Worm (Caenorhabditis elegans) whole organism, mixed stage, embryonic: Measurements from ENCODE around the gene F40D4.17.

Experiments
- M03D4.4 ChIP-seq: sonication (generic microtip); optimal IDR thresholded peaks from 2 replicates; lab custom pipeline; 2017; ENCODE audit warnings: mild to moderate bottlenecking, missing genetic modification characterization, missing compliant biosample characterization
- bed-3 ChIP-seq: fragments of 200-800 bp; sonication (Bioruptor generic); optimal IDR thresholded peaks from 3 replicates; lab custom pipeline; 2018; ENCODE audit warnings: mild to moderate bottlenecking, missing genetic modification characterization, moderate library complexity, missing compliant biosample characterization
- blmp-1 ChIP-seq: fragments of 150-350 bp; optimal IDR thresholded peaks from 2 replicates; lab custom pipeline; 2014; ENCODE audit warnings: missing biosample characterization, missing genetic modification characterization
- ceh-39 ChIP-seq: fragments of 150-350 bp; optimal IDR thresholded peaks from 2 replicates; lab custom pipeline; 2014; ENCODE audit warnings: missing biosample characterization, missing genetic modification characterization
- ceh-43 ChIP-seq: fragments of 200-800 bp; sonication (Bioruptor generic); optimal IDR thresholded peaks from 2 replicates; lab custom pipeline; 2018; ENCODE audit warnings: mild to moderate bottlenecking, missing genetic modification characterization, moderate library complexity, missing compliant biosample characterization
- ceh-83 ChIP-seq: fragments of 200-800 bp; sonication (Bioruptor generic); optimal IDR thresholded peaks from 2 replicates; lab custom pipeline; 2018; ENCODE audit warnings: mild to moderate bottlenecking, missing genetic modification characterization, missing compliant biosample characterization
- ces-1 ChIP-seq: fragments of 150-350 bp; optimal IDR thresholded peaks from 2 replicates; lab custom pipeline; 2014; ENCODE audit warnings: missing biosample characterization, missing genetic modification reagents, missing genetic modification characterization
- cnd-1 ChIP-seq: fragments of 200-800 bp; sonication (Bioruptor generic); optimal IDR thresholded peaks from 2 replicates; lab custom pipeline; 2018; ENCODE audit warnings: mild to moderate bottlenecking, missing genetic modification characterization, missing compliant biosample characterization
- drap-1 ChIP-seq: fragments of 200-800 bp; sonication (Bioruptor generic); optimal IDR thresholded peaks from 3 replicates; lab custom pipeline; 2018; ENCODE audit warnings: mild to moderate bottlenecking, missing genetic modification characterization, missing compliant biosample characterization
- elt-1 ChIP-seq: sonication (generic microtip); optimal IDR thresholded peaks from 2 replicates; lab custom pipeline; 2017; ENCODE audit warnings: missing genetic modification characterization, mild to moderate bottlenecking, missing compliant biosample characterization, antibody characterized with exemption, moderate library complexity, borderline replicate concordance; ENCODE audit not compliant: insufficient read depth
- elt-3 ChIP-seq: fragments of 150-350 bp; optimal IDR thresholded peaks from 2 replicates; lab custom pipeline; 2014; ENCODE audit warnings: missing biosample characterization, missing genetic modification characterization
- ham-2 ChIP-seq: fragments of 200-800 bp; sonication (Bioruptor generic); optimal IDR thresholded peaks from 2 replicates; lab custom pipeline; 2018; ENCODE audit warnings: mild to moderate bottlenecking, missing genetic modification characterization, missing compliant biosample characterization
- hlh-1 ChIP-seq: fragments of 150-350 bp; optimal IDR thresholded peaks from 2 replicates; lab custom pipeline; 2014; ENCODE audit warnings: missing biosample characterization, missing genetic modification reagents, missing genetic modification characterization
- lin-13 ChIP-seq: fragments of 150-350 bp; optimal IDR thresholded peaks from 2 replicates; lab custom pipeline; 2014; ENCODE audit warnings: missing biosample characterization, missing genetic modification characterization
- lin-32 ChIP-seq: fragments of 200-800 bp; sonication (Bioruptor generic); optimal IDR thresholded peaks from 2 replicates; lab custom pipeline; 2018; ENCODE audit warnings: mild to moderate bottlenecking, missing genetic modification characterization, missing compliant biosample characterization
- lsy-2 ChIP-seq: fragments of 150-350 bp; optimal IDR thresholded peaks from 2 replicates; lab custom pipeline; 2014; ENCODE audit warnings: missing biosample characterization, missing genetic modification characterization
- mab-5 ChIP-seq: fragments of 150-350 bp; optimal IDR thresholded peaks from 2 replicates; lab custom pipeline; 2014; ENCODE audit warnings: missing biosample characterization, missing genetic modification characterization
- mep-1 ChIP-seq: fragments of 150-350 bp; optimal IDR thresholded peaks from 2 replicates; lab custom pipeline; 2017; ENCODE audit warnings: missing biosample characterization, missing genetic modification reagents, missing genetic modification characterization, inconsistent platforms
- mls-2 ChIP-seq: sonication (generic microtip); optimal IDR thresholded peaks from 2 replicates; lab custom pipeline; 2016; ENCODE audit warnings: mild to moderate bottlenecking, missing genetic modification characterization, moderate library complexity, missing compliant biosample characterization
- nhr-12 ChIP-seq: fragments of 150-350 bp; optimal IDR thresholded peaks from 2 replicates; lab custom pipeline; 2014; ENCODE audit warnings: missing biosample characterization, missing genetic modification characterization
- nhr-237 ChIP-seq: fragments of 150-350 bp; optimal IDR thresholded peaks from 2 replicates; lab custom pipeline; 2014; ENCODE audit warnings: missing biosample characterization, missing genetic modification characterization
- nhr-28 ChIP-seq: fragments of 150-350 bp; optimal IDR thresholded peaks from 2 replicates; lab custom pipeline; 2014; ENCODE audit warnings: missing biosample characterization, missing genetic modification characterization
- nhr-76 ChIP-seq: sonication (generic microtip); optimal IDR thresholded peaks from 2 replicates; lab custom pipeline; 2017; ENCODE audit warnings: missing biosample characterization, missing genetic modification characterization
- pha-4 ChIP-seq: fragments of 150-350 bp; optimal IDR thresholded peaks from 2 replicates; lab custom pipeline; 2018; ENCODE audit warnings: missing biosample characterization, missing genetic modification reagents, missing genetic modification characterization
- sem-2 ChIP-seq: fragments of 200-800 bp; sonication (Bioruptor generic); optimal IDR thresholded peaks from 2 replicates; lab custom pipeline; 2018; ENCODE audit warnings: mild to moderate bottlenecking, missing genetic modification characterization, missing compliant biosample characterization
- snpc-4 ChIP-seq: fragments of 150-350 bp; optimal IDR thresholded peaks from 2 replicates; lab custom pipeline; 2014; ENCODE audit warnings: missing biosample characterization, missing genetic modification characterization
- sptf-1 ChIP-seq: sonication (generic microtip); optimal IDR thresholded peaks from 2 replicates; lab custom pipeline; 2017; ENCODE audit warnings: mild to moderate bottlenecking, missing genetic modification characterization, moderate library complexity, missing compliant biosample characterization
- tbx-8 ChIP-seq: fragments of 200-800 bp; sonication (Bioruptor generic); optimal IDR thresholded peaks from 2 replicates; lab custom pipeline; 2018; ENCODE audit warnings: mild to moderate bottlenecking, missing genetic modification characterization, moderate library complexity, missing compliant biosample characterization
- unc-120 ChIP-seq: sonication (generic microtip); optimal IDR thresholded peaks from 2 replicates; lab custom pipeline; 2017; ENCODE audit warnings: missing genetic modification characterization, missing compliant biosample characterization; ENCODE audit not compliant: poor library complexity, severe bottlenecking
- unc-39 ChIP-seq: fragments of 150-350 bp; optimal IDR thresholded peaks from 2 replicates; lab custom pipeline; 2014; ENCODE audit warnings: missing biosample characterization, missing genetic modification characterization
- zip-8 ChIP-seq: fragments of 150-350 bp; optimal IDR thresholded peaks from 2 replicates; lab custom pipeline; 2014; ENCODE audit warnings: missing biosample characterization, missing genetic modification characterization
- ztf-11 ChIP-seq: fragments of 150-350 bp; optimal IDR thresholded peaks from 2 replicates; lab custom pipeline; 2014; ENCODE audit warnings: missing biosample characterization, missing genetic modification characterization

F40D4.17 gene

DNA sequence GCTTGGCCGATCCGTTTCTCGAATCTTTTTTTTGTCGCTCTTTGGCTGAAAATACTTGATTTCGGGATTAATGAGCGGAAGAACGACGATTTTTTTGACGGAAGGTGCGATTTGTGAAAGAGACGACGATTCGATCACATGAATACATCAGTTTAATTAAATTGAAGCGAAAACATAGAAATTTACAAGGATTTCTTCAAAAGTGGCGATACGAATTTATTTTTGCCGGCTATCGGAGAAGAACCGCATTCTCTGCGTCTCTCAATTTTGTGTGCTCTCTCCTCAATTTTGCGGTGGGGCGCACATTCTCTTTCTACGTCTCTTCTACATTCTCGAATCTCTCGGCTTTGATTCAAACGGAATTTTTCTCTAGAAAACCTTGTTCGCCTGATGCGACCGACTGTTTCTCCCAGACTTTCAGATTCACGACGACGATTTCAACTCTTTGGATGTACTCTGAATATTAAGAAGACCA lies at the start of gene F40D4.17:
F40D4.17 (minus strand) TSS at position 51 of the 475 bp plus-strand sequence.
- no peak for TF ChIP-seq mab-5 (tag; lab: Kevin White, UChicago)
- TF ChIP-seq nhr-12 = no peak
- no peak for TF ChIP-seq hlh-1 (tag; lab: Kevin White, UChicago)
- no peak for TF ChIP-seq ham-2 (GFP tag; lab: Kevin White, UChicago)
- no peak for TF ChIP-seq ceh-43
- TF ChIP-seq zip-8 (tag; lab: Kevin White, UChicago) = no peak
- no peak for TF ChIP-seq pha-4

DNA sequence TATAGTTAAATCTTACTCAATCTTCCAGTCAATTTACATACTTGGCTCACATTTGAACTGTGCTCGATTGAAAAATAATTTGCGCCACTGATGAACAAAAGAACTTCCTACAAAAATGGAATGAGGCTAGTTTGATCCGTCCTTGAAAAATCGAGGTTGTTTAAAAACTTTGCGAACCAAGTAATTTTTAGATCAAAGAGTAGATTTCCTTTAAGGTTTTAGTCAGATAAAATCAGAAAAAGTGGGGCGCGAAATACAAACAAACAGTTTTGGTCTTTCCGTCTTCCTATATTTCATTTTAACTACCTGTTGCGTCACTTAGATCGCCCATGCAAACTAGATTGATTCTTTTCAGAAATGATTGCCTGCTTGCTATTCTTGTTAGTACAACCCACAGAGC lies 46.6 kb upstream of the F40D4.17 start, which contains the start of gene Y68A4A.10:
Y68A4A.10 (plus strand) TSS at position 301 of the 400 bp plus-strand sequence.
- TF ChIP-seq cnd-1 (no peak), mls-2 (tag; lab: Kevin White, UChicago) (no peak), elt-3 (tag; lab: Kevin White, UChicago) (no peak), lsy-2 (tag; lab: Kevin White, UChicago) (no peak), ceh-83 (GFP tag; lab: Kevin White, UChicago) (no peak), drap-1 (no peak), nhr-28 (tag; lab: Kevin White, UChicago) (no peak), blmp-1 (tag; lab: Kevin White, UChicago) (no peak), zip-8 (tag; lab: Kevin White, UChicago) (no peak), elt-1 (tag; lab: Kevin White, UChicago) (no peak)

DNA sequence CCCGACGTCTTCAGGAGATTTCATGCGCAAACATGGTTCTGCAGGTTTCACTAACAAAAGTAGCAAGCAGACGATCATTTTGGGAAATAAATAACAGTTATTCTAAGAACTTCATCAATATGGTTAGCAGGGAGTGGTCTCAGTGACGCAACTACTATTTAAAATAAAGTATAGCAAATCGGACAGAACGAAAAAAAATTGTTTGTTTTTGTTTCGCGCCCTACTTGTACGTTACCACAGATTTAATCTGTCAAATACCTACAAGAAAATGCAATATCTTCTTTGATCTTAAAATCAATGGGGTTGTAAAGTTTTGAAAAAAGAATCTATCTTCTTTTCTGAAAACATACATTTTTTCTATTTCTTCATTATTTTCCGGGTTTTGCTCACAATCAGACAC lies 43.7 kb upstream of the F40D4.17 start, which contains the start of gene srz-96:
srz-96 (plus strand) TSS at position 301 of the 400 bp plus-strand sequence.
- TF ChIP-seq sem-2 (no peak), zip-8 (tag; lab: Kevin White, UChicago) (no peak), nhr-28 (tag; lab: Kevin White, UChicago) (no peak), bed-3 (GFP tag; lab: Kevin White, UChicago) (no peak), unc-39 (no peak), elt-1 (tag; lab: Kevin White, UChicago) (no peak), blmp-1 (tag; lab: Kevin White, UChicago) (no peak), unc-120 (tag; lab: Kevin White, UChicago) (no peak), ham-2 (GFP tag; lab: Kevin White, UChicago) (no peak), sptf-1 (tag; lab: Kevin White, UChicago) (no peak)

DNA sequence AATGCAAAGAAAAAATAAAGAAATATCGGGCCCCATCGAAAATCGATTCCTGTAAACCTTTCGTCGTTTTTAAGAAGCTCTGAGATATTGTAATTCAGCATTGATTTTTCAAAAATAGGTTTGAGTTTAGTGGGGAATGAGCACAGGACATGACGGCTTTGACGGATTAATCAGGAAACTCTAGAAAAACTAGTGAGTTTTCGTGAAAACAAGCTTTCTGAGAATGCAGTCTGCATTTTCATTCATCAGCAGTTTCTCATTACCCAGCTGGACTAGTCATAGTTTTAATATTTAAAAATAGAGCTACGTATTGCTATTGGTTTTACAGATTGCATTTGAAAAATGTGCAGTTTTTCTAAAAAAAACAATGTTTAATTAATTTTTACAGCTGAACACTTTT lies 37.0 kb upstream of the F40D4.17 start, which contains the start of gene srz-47:
srz-47 (minus strand) TSS at position 101 of the 400 bp plus-strand sequence.
- no peak for TF ChIP-seq unc-120 (tag; lab: Kevin White, UChicago)
- TF ChIP-seq nhr-76 (tag; lab: Kevin White, UChicago) = no peak
- no peak for TF ChIP-seq mls-2 (tag; lab: Kevin White, UChicago)
- TF ChIP-seq ces-1 (GFP tag; lab: Kevin White, UChicago) = no peak
- no peak for TF ChIP-seq zip-8 (tag; lab: Kevin White, UChicago)
- TF ChIP-seq ztf-11 = no peak
- no peak for TF ChIP-seq lin-13 (tag; lab: Kevin White, UChicago)
- no peak for TF ChIP-seq ham-2 (GFP tag; lab: Kevin White, UChicago)
- no peak for TF ChIP-seq sem-2
- no peak for TF ChIP-seq nhr-12
- no peak for TF ChIP-seq M03D4.4 (tag; lab: Kevin White, UChicago)
- no peak for TF ChIP-seq pha-4
- TF ChIP-seq ceh-83 (GFP tag; lab: Kevin White, UChicago) = no peak
- no peak for TF ChIP-seq unc-39
- no peak for TF ChIP-seq ceh-39 (tag; lab: Kevin White, UChicago)

DNA sequence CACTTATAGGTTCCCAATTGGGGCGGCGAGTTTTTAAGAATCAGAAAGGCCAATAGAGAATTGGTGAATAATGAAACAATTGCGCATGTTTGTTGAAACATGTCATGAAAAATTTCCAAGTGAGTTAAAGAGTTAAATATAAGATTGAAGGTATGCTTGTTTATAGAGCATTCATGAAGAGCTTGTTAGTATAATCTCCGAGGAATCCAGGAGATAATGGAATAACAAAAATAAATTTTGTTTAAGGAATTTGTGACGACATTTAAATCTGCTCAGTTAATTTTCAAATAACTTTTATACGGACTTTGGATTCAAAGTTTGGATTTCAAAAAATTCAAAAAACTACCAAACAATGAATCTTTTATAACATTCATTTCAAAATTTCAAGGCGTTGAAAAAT lies 35.2 kb upstream of the F40D4.17 start, which contains the start of gene str-199:
str-199 (minus strand) TSS at position 101 of the 400 bp plus-strand sequence.
- TF ChIP-seq tbx-8 (GFP tag; lab: Kevin White, UChicago) (no peak), mep-1 (tag; lab: Kevin White, UChicago) (no peak), ceh-83 (GFP tag; lab: Kevin White, UChicago) (no peak), ceh-39 (tag; lab: Kevin White, UChicago) (no peak), blmp-1 (tag; lab: Kevin White, UChicago) (no peak), hlh-1 (tag; lab: Kevin White, UChicago) (no peak), sptf-1 (tag; lab: Kevin White, UChicago) (no peak), nhr-237 (tag; lab: Kevin White, UChicago) (no peak), M03D4.4 (tag; lab: Kevin White, UChicago) (no peak), unc-39 (no peak), ham-2 (GFP tag; lab: Kevin White, UChicago) (no peak), ceh-43 (no peak), nhr-28 (tag; lab: Kevin White, UChicago) (no peak), lin-32 (GFP tag; lab: Kevin White, UChicago) (no peak), snpc-4 (no peak), pha-4 (no peak), mls-2 (tag; lab: Kevin White, UChicago) (no peak), ces-1 (GFP tag; lab: Kevin White, UChicago) (no peak), cnd-1 (no peak), zip-8 (tag; lab: Kevin White, UChicago) (no peak)
